Worm (Caenorhabditis elegans) whole organism, L4 larva: ENCODE measurements around the gene acdh-6.

ENCODE experiments used
- aly-2 ChIP-seq: sonication (generic microtip); optimal IDR thresholded peaks from 2 replicates; lab custom pipeline; 2018; ENCODE audit warnings: missing biosample characterization, missing genetic modification characterization
- ceh-62 ChIP-seq: sonication (generic microtip); optimal IDR thresholded peaks from 2 replicates; lab custom pipeline; 2017; ENCODE audit warnings: missing biosample characterization, missing genetic modification characterization
- ceh-82 ChIP-seq: sonication (generic microtip); optimal IDR thresholded peaks from 2 replicates; lab custom pipeline; 2017; ENCODE audit warnings: missing biosample characterization, missing genetic modification characterization
- dmd-6 ChIP-seq: fragments of 200-800 bp; sonication (Bioruptor generic); IDR thresholded peaks from 2 replicates; pipeline ENCODE4 v1.3.6; 2022; ENCODE audit warnings: missing genetic modification reagents, missing genetic modification characterization, missing compliant biosample characterization
- egl-27 ChIP-seq: sonication (generic microtip); optimal IDR thresholded peaks from 3 replicates; lab custom pipeline; 2017; ENCODE audit warnings: missing biosample characterization, missing genetic modification reagents, missing genetic modification characterization
- lin-1 ChIP-seq: fragments of 200-800 bp; sonication (Bioruptor generic); IDR thresholded peaks from 2 replicates; pipeline ENCODE4 v1.3.6; 2022; ENCODE audit warnings: missing genetic modification reagents, missing genetic modification characterization, missing compliant biosample characterization
- mes-2 ChIP-seq: sonication (generic microtip); optimal IDR thresholded peaks from 2 replicates; lab custom pipeline; 2016; ENCODE audit warnings: missing genotype, mild to moderate bottlenecking, missing genetic modification characterization, missing compliant biosample characterization; ENCODE audit not compliant: poor library complexity, severe bottlenecking
- nhr-76 ChIP-seq: fragments of 150-350 bp; optimal IDR thresholded peaks from 2 replicates; lab custom pipeline; 2014; ENCODE audit warnings: missing biosample characterization, missing genetic modification characterization
- saeg-2 ChIP-seq: fragments of 200-800 bp; sonication (Bioruptor generic); IDR thresholded peaks from 2 replicates; pipeline ENCODE4 v1.3.6; 2022; ENCODE audit warnings: missing genetic modification reagents, missing genetic modification characterization, missing compliant biosample characterization
- skn-1 ChIP-seq: fragments of 150-350 bp; optimal IDR thresholded peaks from 2 replicates; lab custom pipeline; 2014; ENCODE audit warnings: missing biosample characterization, missing genetic modification characterization
- spr-3 ChIP-seq: fragments of 200-800 bp; sonication (Bioruptor generic); optimal IDR thresholded peaks from 2 replicates; lab custom pipeline; 2018; ENCODE audit warnings: mild to moderate bottlenecking, missing genetic modification characterization, missing compliant biosample characterization
- unc-39 ChIP-seq: sonication (generic microtip); optimal IDR thresholded peaks from 2 replicates; lab custom pipeline; 2017; ENCODE audit warnings: missing biosample characterization, missing genetic modification characterization
- unc-62 ChIP-seq, 3 experiments: fragments of 150-350 bp in 1 of 3; sonication (generic microtip); optimal IDR thresholded peaks in 2 of 3; peaks in 1 of 3; 1 replicate in 1 of 3; 2 replicates in 2 of 3; lab custom pipeline; 2014 to 2017; ENCODE audit warnings: missing biosample characterization in 3 of 3, missing genetic modification characterization in 3 of 3, missing genetic modification reagents in 3 of 3, missing genotype in 1 of 3
- zip-2 ChIP-seq: fragments of 150-350 bp; optimal IDR thresholded peaks from 2 replicates; lab custom pipeline; 2014; ENCODE audit warnings: missing biosample characterization, missing genetic modification characterization

Gene acdh-6

ce11 chrIII:8602148-8602547, 41.2 kb downstream of the acdh-6 start:
- no peak for TF ChIP-seq saeg-2 (GFP tag; lab: Robert Waterston, UW)
- TF ChIP-seq unc-39 (tag; lab: Kevin White, UChicago), result no peak

ce11 chrIII:8605532-8605931, 44.6 kb downstream of the acdh-6 start, which contains the start of gene C06E1.1:
Gene C06E1.1 (plus strand): TSS chrIII:8605832.
- TF ChIP-seq mes-2 (tag; lab: Kevin White, UChicago) (no peak), unc-62 (GFP tag; optimal IDR thresholded peaks at IDR 0.05 in 1 of 2; lab: Kevin White, UChicago) (peak in 1 of 2 experiments; percentile 56), unc-62 (tag; optimal IDR thresholded peaks at IDR 0.05; lab: Kevin White, UChicago) (no peak)

ce11 chrIII:8609683-8610082, 48.7 kb downstream of the acdh-6 start, which contains the start of gene C06E1.9:
Gene C06E1.9 (minus strand): TSS chrIII:8609783.
- TF ChIP-seq skn-1 (tag; lab: Kevin White, UChicago), result no peak
- no peak for TF ChIP-seq ceh-62 (tag; lab: Kevin White, UChicago)
- TF ChIP-seq lin-1, result no peak
- TF ChIP-seq spr-3 (GFP tag; lab: Kevin White, UChicago), result no peak
- TF ChIP-seq dmd-6 (GFP tag; lab: Robert Waterston, UW), result no peak
- TF ChIP-seq nhr-76 (tag; lab: Kevin White, UChicago), result no peak
- TF ChIP-seq aly-2 (tag; lab: Kevin White, UChicago), result no peak
- no peak for TF ChIP-seq egl-27 (tag; lab: Kevin White, UChicago)

- TF ChIP-seq ceh-82 (tag; lab: Kevin White, UChicago) (no peak), zip-2 (tag; lab: Kevin White, UChicago) (peak; percentile 76)
Measured at ce11 chrIII:8611282-8611681, 50.3 kb downstream of the acdh-6 start.
